Worm (Caenorhabditis elegans) whole organism, midembryonic: ENCODE measurements around the gene dpy-9.
A peak's percentile ranks its signal among the peaks of the same experiment; 100 is the strongest.

Source experiments
- T22C8.4 ChIP-seq: fragments of 200-800 bp; sonication (Bioruptor generic); IDR thresholded peaks from 2 replicates; pipeline ENCODE4 v1.3.6; 2022; ENCODE audit warnings: missing genetic modification characterization, missing compliant biosample characterization
- cog-1 ChIP-seq: sonication (generic microtip); optimal IDR thresholded peaks from 2 replicates; lab custom pipeline; 2016; ENCODE audit warnings: missing genetic modification characterization, missing compliant biosample characterization
- flt-1 ChIP-seq: fragments of 200-800 bp; sonication (Bioruptor generic); IDR thresholded peaks from 2 replicates; pipeline ENCODE4 v1.3.6; 2022; ENCODE audit warnings: missing genetic modification characterization, missing compliant biosample characterization
- klf-2 ChIP-seq: fragments of 200-800 bp; sonication (Bioruptor generic); conservative IDR thresholded peaks from 2 replicates; pipeline ENCODE4 v1.3.6; 2022; ENCODE audit warnings: missing genetic modification reagents, missing genetic modification characterization, missing compliant biosample characterization
- med-1 ChIP-seq: sonication (generic microtip); optimal IDR thresholded peaks from 2 replicates; lab custom pipeline; 2017; ENCODE audit warnings: missing genetic modification characterization, mild to moderate bottlenecking, missing compliant biosample characterization, antibody characterized with exemption, missing genetic modification reagents; ENCODE audit not compliant: insufficient read depth
- ref-1 ChIP-seq: fragments of 200-800 bp; sonication (Bioruptor generic); conservative IDR thresholded peaks from 2 replicates; pipeline ENCODE4 v1.3.6; 2022; ENCODE audit warnings: missing genetic modification reagents, missing genetic modification characterization, missing compliant biosample characterization
- tab-1 ChIP-seq: fragments of 200-800 bp; sonication (Bioruptor generic); IDR thresholded peaks from 2 replicates; pipeline ENCODE4 v1.3.6; 2022; ENCODE audit warnings: missing genetic modification characterization, missing compliant biosample characterization
- ztf-23 ChIP-seq: fragments of 200-800 bp; sonication (Bioruptor generic); IDR thresholded peaks from 2 replicates; pipeline ENCODE4 v1.3.6; 2022; ENCODE audit warnings: missing genetic modification reagents, missing genetic modification characterization, missing compliant biosample characterization
- ztf-29 ChIP-seq: fragments of 200-800 bp; sonication (Bioruptor generic); IDR thresholded peaks from 2 replicates; pipeline ENCODE4 v1.3.6; 2022; ENCODE audit warnings: missing genetic modification reagents, missing genetic modification characterization, missing compliant biosample characterization

dpy-9 gene

DNA sequence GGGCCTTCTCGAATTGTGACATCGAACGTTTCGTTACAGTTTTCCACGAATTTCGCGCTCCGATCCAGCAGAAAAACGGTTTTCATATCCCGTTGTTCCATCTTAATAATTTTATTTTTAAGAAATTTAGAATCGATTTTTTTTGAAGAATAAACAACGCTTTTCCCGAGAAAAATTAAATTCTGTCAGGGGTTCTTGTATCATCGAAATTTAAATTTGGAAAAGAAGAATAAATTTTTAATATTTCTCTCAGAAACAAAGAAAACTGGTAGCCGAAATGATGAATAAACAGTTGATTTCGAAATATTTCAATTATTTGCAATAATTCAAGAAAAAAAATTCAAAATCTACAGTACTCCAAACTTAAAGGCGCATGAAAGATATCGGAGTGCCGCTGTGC is 21.7 kb downstream of the dpy-9 start, which contains the start of gene ints-13:
Gene ints-13 (minus strand): TSS at position 101 of the 400 bp plus-strand sequence.
- no peak for TF ChIP-seq flt-1

DNA sequence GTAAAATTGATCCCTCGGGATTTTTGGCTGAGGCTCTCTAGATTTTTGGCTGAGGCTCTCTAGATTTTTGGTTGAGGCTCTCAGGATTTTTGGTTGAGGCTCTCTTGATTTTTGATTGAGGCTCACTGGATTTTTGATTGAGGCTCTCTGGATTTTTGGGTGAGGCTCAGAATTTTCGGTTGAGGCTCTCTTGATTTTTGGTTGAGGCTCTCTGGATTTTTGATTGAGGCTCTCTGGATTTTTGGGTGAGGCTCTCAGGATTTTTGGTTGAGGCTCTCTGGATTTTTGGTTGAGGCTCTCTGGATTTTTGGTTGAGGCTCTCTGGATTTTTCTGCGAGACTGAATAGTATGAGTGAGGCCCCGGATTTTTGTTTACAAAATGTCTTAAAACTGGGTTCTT is 22.9 kb downstream of the dpy-9 start:
- TF ChIP-seq tab-1 (GFP tag; lab: Robert Waterston, UW) (no peak), med-1 (GFP tag; lab: Kevin White, UChicago) (no peak), flt-1 (no peak), cog-1 (tag; lab: Kevin White, UChicago) (no peak), ref-1 (GFP tag; lab: Robert Waterston, UW) (no peak), ztf-29 (GFP tag; lab: Robert Waterston, UW) (no peak), klf-2 (GFP tag; lab: Robert Waterston, UW) (no peak), T22C8.4 (GFP tag; lab: Robert Waterston, UW) (no peak), ztf-23 (GFP tag; lab: Robert Waterston, UW) (no peak)

ce11 chrIV:231673-232072 is 27.3 kb downstream of the dpy-9 start, which contains the start of gene gtf-2H1:
gtf-2H1 (minus strand) TSS chrIV:231773.
- TF ChIP-seq flt-1 (no peak), ztf-23 (GFP tag; lab: Robert Waterston, UW) (no peak), ztf-29 (GFP tag; lab: Robert Waterston, UW) (no peak), med-1 (GFP tag; lab: Kevin White, UChicago) (no peak)

ce11 chrIV:218252-218651 is 40.8 kb downstream of the dpy-9 start, which contains the start of gene prdx-6:
prdx-6 (plus strand) TSS chrIV:218552.
- no peak for TF ChIP-seq ztf-29 (GFP tag; lab: Robert Waterston, UW)
- TF ChIP-seq cog-1 (tag; lab: Kevin White, UChicago) = no peak
- TF ChIP-seq ztf-23 (GFP tag; lab: Robert Waterston, UW) = no peak
- TF ChIP-seq ref-1 (GFP tag; lab: Robert Waterston, UW) = no peak
- TF ChIP-seq T22C8.4 (GFP tag; lab: Robert Waterston, UW) = no peak
- no peak for TF ChIP-seq klf-2 (GFP tag; lab: Robert Waterston, UW)
- no peak for TF ChIP-seq flt-1
- TF ChIP-seq med-1 (GFP tag; lab: Kevin White, UChicago) = no peak
- TF ChIP-seq tab-1 (GFP tag; lab: Robert Waterston, UW) = no peak

ce11 chrIV:210591-210990 is 48.4 kb downstream of the dpy-9 start:
- TF ChIP-seq ztf-29 (GFP tag; lab: Robert Waterston, UW) (no peak), cog-1 (tag; lab: Kevin White, UChicago) (peak; percentile 27)

DNA sequence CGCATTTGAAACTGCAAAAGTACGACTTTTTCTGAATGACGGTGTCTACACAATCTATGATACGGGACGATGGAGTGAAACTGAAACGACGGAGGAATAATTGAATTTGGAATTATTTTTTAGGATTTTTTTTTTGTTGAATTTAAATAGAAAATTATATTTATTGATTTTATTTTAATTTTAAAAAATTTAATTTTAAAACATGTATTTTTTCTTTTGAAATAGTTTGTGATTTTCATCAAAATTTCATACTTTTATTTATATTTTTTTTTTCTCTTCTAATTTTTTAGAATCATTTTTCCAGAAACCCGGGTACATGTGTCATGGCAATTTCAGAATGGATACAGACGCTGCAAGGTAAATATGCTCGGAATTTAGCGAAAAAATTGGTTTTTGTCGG is 51.1 kb downstream of the dpy-9 start, which contains the start of gene Y38C1AA.1:
Gene Y38C1AA.1 (plus strand): TSS at position 301 of the 400 bp plus-strand sequence.
- TF ChIP-seq ref-1 (GFP tag; lab: Robert Waterston, UW) = no peak
- TF ChIP-seq ztf-23 (GFP tag; lab: Robert Waterston, UW) = no peak
- no peak for TF ChIP-seq T22C8.4 (GFP tag; lab: Robert Waterston, UW)
- TF ChIP-seq med-1 (GFP tag; lab: Kevin White, UChicago) = no peak
- TF ChIP-seq tab-1 (GFP tag; lab: Robert Waterston, UW) = no peak
